Worm (Caenorhabditis elegans): Measurements from ENCODE around the gene D1086.1.

- TF ChIP-seq lin-39 (tag; optimal IDR thresholded peaks at IDR 0.05), result no peak
- no peak for TF ChIP-seq egl-27 (tag; optimal IDR thresholded peaks at IDR 0.05)
- no peak for TF ChIP-seq ztf-11 (tag; optimal IDR thresholded peaks at IDR 0.05)
- TF ChIP-seq dmd-4 (tag; optimal IDR thresholded peaks at IDR 0.05), result no peak
- no peak for TF ChIP-seq unc-55 (GFP tag; optimal IDR thresholded peaks at IDR 0.05)
- no peak for TF ChIP-seq unc-62 (GFP tag; optimal IDR thresholded peaks at IDR 0.05)
- TF ChIP-seq lin-13 (GFP tag; optimal IDR thresholded peaks at IDR 0.05), result no peak
- TF ChIP-seq blmp-1 (tag; optimal IDR thresholded peaks at IDR 0.05; ENCODE audit: insufficient read depth), result no peak
- no peak for TF ChIP-seq ama-1 (optimal IDR thresholded peaks at IDR 0.05)
Measured at ce11 chrV:14123176-14123575, 24.5 kb downstream of the D1086.1 start.
